Worm (Caenorhabditis elegans) whole organism, young adult: ENCODE measurements around the gene F49E10.4.

Experiments
- C17E4.6 ChIP-seq: fragments of 200-800 bp; sonication (Bioruptor generic); IDR thresholded peaks from 2 replicates; pipeline ENCODE4 v1.3.6; 2022; ENCODE audit warnings: missing genetic modification reagents, missing genetic modification characterization, missing compliant biosample characterization
- F33H1.4 ChIP-seq: fragments of 200-800 bp; sonication (Bioruptor generic); IDR thresholded peaks from 2 replicates; pipeline ENCODE4 v1.3.6; 2022; ENCODE audit warnings: missing genetic modification reagents, missing genetic modification characterization, missing compliant biosample characterization
- F49E8.2 ChIP-seq: sonication (generic microtip); optimal IDR thresholded peaks from 3 replicates; lab custom pipeline; 2017; ENCODE audit warnings: missing genetic modification characterization, mild to moderate bottlenecking, missing compliant biosample characterization, antibody characterized with exemption, moderate library complexity; ENCODE audit not compliant: insufficient read depth
- F57A8.1 ChIP-seq: fragments of 200-800 bp; sonication (Bioruptor generic); optimal IDR thresholded peaks from 2 replicates; lab custom pipeline; 2018; ENCODE audit warnings: mild to moderate bottlenecking, missing genetic modification characterization, moderate library complexity, missing compliant biosample characterization
- Y53F4B.3 ChIP-seq: fragments of 200-800 bp; sonication (Bioruptor generic); IDR thresholded peaks from 2 replicates; pipeline ENCODE4 v1.3.6; 2022; ENCODE audit warnings: missing genetic modification reagents, missing genetic modification characterization, missing compliant biosample characterization
- Y67H2A.10 ChIP-seq: fragments of 200-800 bp; sonication (Bioruptor generic); conservative IDR thresholded peaks from 2 replicates; pipeline ENCODE4 v1.3.6; 2022; ENCODE audit warnings: missing genetic modification reagents, missing genetic modification characterization, missing compliant biosample characterization
- Y95B8A.8 ChIP-seq: fragments of 200-800 bp; sonication (Bioruptor generic); IDR thresholded peaks from 2 replicates; pipeline ENCODE4 v1.3.6; 2022; ENCODE audit warnings: missing genetic modification reagents, missing genetic modification characterization, missing compliant biosample characterization
- ZK185.1 ChIP-seq: sonication (generic microtip); optimal IDR thresholded peaks from 2 replicates; lab custom pipeline; 2016; ENCODE audit warnings: mild to moderate bottlenecking, missing genetic modification characterization, missing compliant biosample characterization; ENCODE audit not compliant: poor library complexity, severe bottlenecking
- attf-6 ChIP-seq: fragments of 200-800 bp; sonication (Bioruptor generic); IDR thresholded peaks from 2 replicates; pipeline ENCODE4 v1.3.6; 2022; ENCODE audit warnings: missing genetic modification reagents, missing genetic modification characterization, missing compliant biosample characterization
- cebp-1 ChIP-seq, 2 experiments: fragments of 200-800 bp in 1 of 2; sonication (Bioruptor generic) in 1 of 2; sonication (generic microtip) in 1 of 2; IDR thresholded peaks in 1 of 2; optimal IDR thresholded peaks in 1 of 2; 2 replicates each; pipeline versions ENCODE4 v1.3.6 to Lab custom; 2017 to 2022; ENCODE audit warnings: missing compliant biosample characterization in 2 of 2, missing genetic modification characterization in 2 of 2, mild to moderate bottlenecking in 1 of 2, missing genetic modification reagents in 1 of 2, moderate library complexity in 1 of 2
- ceh-27 ChIP-seq: fragments of 200-800 bp; sonication (Bioruptor generic); optimal IDR thresholded peaks from 2 replicates; lab custom pipeline; 2018; ENCODE audit warnings: mild to moderate bottlenecking, missing genetic modification characterization, moderate library complexity, missing compliant biosample characterization
- ceh-40 ChIP-seq: fragments of 200-800 bp; sonication (Bioruptor generic); IDR thresholded peaks from 2 replicates; pipeline ENCODE4 v1.3.6; 2022; ENCODE audit warnings: missing genetic modification characterization, missing compliant biosample characterization
- ceh-79 ChIP-seq: sonication (generic microtip); optimal IDR thresholded peaks from 2 replicates; lab custom pipeline; 2017; ENCODE audit warnings: mild to moderate bottlenecking, missing genetic modification characterization, missing compliant biosample characterization
- ceh-91 ChIP-seq: fragments of 200-800 bp; sonication (Bioruptor generic); IDR thresholded peaks from 2 replicates; pipeline ENCODE4 v1.3.6; 2022; ENCODE audit warnings: missing genetic modification reagents, missing genetic modification characterization, missing compliant biosample characterization
- chd-7 ChIP-seq: sonication (generic microtip); optimal IDR thresholded peaks from 2 replicates; lab custom pipeline; 2016; ENCODE audit warnings: mild to moderate bottlenecking, missing genetic modification characterization, moderate library complexity, missing compliant biosample characterization
- dox-1 ChIP-seq: fragments of 200-800 bp; sonication (Bioruptor generic); IDR thresholded peaks from 2 replicates; pipeline ENCODE4 v1.3.6; 2022; ENCODE audit warnings: missing genetic modification reagents, missing genetic modification characterization, missing compliant biosample characterization
- dpl-1 ChIP-seq: fragments of 150-350 bp; optimal IDR thresholded peaks from 2 replicates; lab custom pipeline; 2014; ENCODE audit warnings: missing biosample characterization, missing genetic modification reagents, missing genetic modification characterization
- egrh-3 ChIP-seq: fragments of 200-800 bp; sonication (Bioruptor generic); IDR thresholded peaks from 2 replicates; pipeline ENCODE4 v1.3.6; 2022; ENCODE audit warnings: missing genetic modification reagents, missing genetic modification characterization, missing compliant biosample characterization
- ets-4 ChIP-seq: fragments of 200-800 bp; sonication (Bioruptor generic); optimal IDR thresholded peaks from 2 replicates; lab custom pipeline; 2018; ENCODE audit warnings: mild to moderate bottlenecking, missing genetic modification characterization, missing compliant biosample characterization
- hrde-1 ChIP-seq: sonication (generic microtip); optimal IDR thresholded peaks from 2 replicates; lab custom pipeline; 2016; ENCODE audit warnings: missing genetic modification characterization, mild to moderate bottlenecking, missing compliant biosample characterization, moderate library complexity, missing genotype, missing genetic modification reagents, borderline replicate concordance
- hsf-1 ChIP-seq: fragments of 200-800 bp; sonication (Bioruptor generic); IDR thresholded peaks from 2 replicates; pipeline ENCODE4 v1.3.6; 2022; ENCODE audit warnings: missing genetic modification reagents, missing genetic modification characterization, missing compliant biosample characterization
- let-526 ChIP-seq: fragments of 200-800 bp; sonication (Bioruptor generic); IDR thresholded peaks from 2 replicates; pipeline ENCODE4 v1.3.6; 2022; ENCODE audit warnings: missing genetic modification reagents, missing genetic modification characterization, missing compliant biosample characterization
- let-607 ChIP-seq, 2 experiments: fragments of 200-800 bp in 1 of 2; sonication (Bioruptor generic) in 1 of 2; sonication (generic microtip) in 1 of 2; optimal IDR thresholded peaks; 2 replicates each; lab custom pipeline; 2016 to 2018; ENCODE audit warnings: mild to moderate bottlenecking in 2 of 2, missing compliant biosample characterization in 2 of 2, missing genetic modification characterization in 2 of 2, moderate library complexity in 2 of 2, missing genotype in 1 of 2
- lin-40 ChIP-seq: sonication (generic microtip); optimal IDR thresholded peaks from 2 replicates; lab custom pipeline; 2016; ENCODE audit warnings: missing genetic modification characterization, mild to moderate bottlenecking, missing compliant biosample characterization, missing genotype, missing genetic modification reagents
- lin-54 ChIP-seq: fragments of 200-800 bp; sonication (Bioruptor generic); optimal IDR thresholded peaks from 2 replicates; lab custom pipeline; 2018; ENCODE audit warnings: mild to moderate bottlenecking, missing genetic modification characterization, missing compliant biosample characterization
- lsl-1 ChIP-seq: fragments of 200-800 bp; sonication (Bioruptor generic); optimal IDR thresholded peaks from 2 replicates; lab custom pipeline; 2018; ENCODE audit warnings: mild to moderate bottlenecking, missing genetic modification characterization, moderate library complexity, missing compliant biosample characterization
- madf-8 ChIP-seq: fragments of 200-800 bp; sonication (Bioruptor generic); conservative IDR thresholded peaks from 2 replicates; pipeline ENCODE4 v1.3.6; 2022; ENCODE audit warnings: missing genetic modification reagents, missing genetic modification characterization, missing compliant biosample characterization
- mes-4 ChIP-seq: sonication (generic microtip); optimal IDR thresholded peaks from 2 replicates; lab custom pipeline; 2016; ENCODE audit warnings: missing genotype, missing genetic modification characterization, missing compliant biosample characterization
- nfya-2 ChIP-seq: fragments of 200-800 bp; sonication (Bioruptor generic); IDR thresholded peaks from 2 replicates; pipeline ENCODE4 v1.3.6; 2022; ENCODE audit warnings: missing genetic modification reagents, missing genetic modification characterization, missing compliant biosample characterization
- nfyb-1 ChIP-seq: fragments of 200-800 bp; sonication (Bioruptor generic); IDR thresholded peaks from 2 replicates; pipeline ENCODE4 v1.3.6; 2022; ENCODE audit warnings: missing genetic modification reagents, missing genetic modification characterization, missing compliant biosample characterization
- nhr-120 ChIP-seq: fragments of 200-800 bp; sonication (Bioruptor generic); IDR thresholded peaks from 2 replicates; pipeline ENCODE4 v1.3.6; 2022; ENCODE audit warnings: missing genetic modification characterization, missing compliant biosample characterization
- nhr-80 ChIP-seq: sonication (generic microtip); optimal IDR thresholded peaks from 2 replicates; lab custom pipeline; 2016; ENCODE audit warnings: missing genetic modification characterization, missing compliant biosample characterization
- nhr-90 ChIP-seq: sonication (generic microtip); optimal IDR thresholded peaks from 2 replicates; lab custom pipeline; 2016; ENCODE audit warnings: missing genotype, mild to moderate bottlenecking, missing genetic modification characterization, missing compliant biosample characterization
- pha-4 ChIP-seq: fragments of 150-350 bp; sonication (generic microtip); optimal IDR thresholded peaks from 2 replicates; lab custom pipeline; 2014; ENCODE audit warnings: missing biosample characterization, missing genetic modification reagents, missing genetic modification characterization
- snpc-1.1 ChIP-seq: sonication (generic microtip); optimal IDR thresholded peaks from 2 replicates; lab custom pipeline; 2017; ENCODE audit warnings: missing genetic modification characterization, mild to moderate bottlenecking, missing compliant biosample characterization, antibody characterized with exemption, moderate library complexity, missing genotype, missing genetic modification reagents; ENCODE audit not compliant: insufficient read depth
- snpc-1.3 ChIP-seq: sonication (generic microtip); optimal IDR thresholded peaks from 2 replicates; lab custom pipeline; 2017; ENCODE audit warnings: missing genetic modification characterization, mild to moderate bottlenecking, missing compliant biosample characterization, antibody characterized with exemption, moderate library complexity, missing genotype, missing genetic modification reagents; ENCODE audit not compliant: insufficient read depth
- snpc-3.4 ChIP-seq: sonication (generic microtip); optimal IDR thresholded peaks from 2 replicates; lab custom pipeline; 2017; ENCODE audit warnings: missing genetic modification characterization, mild to moderate bottlenecking, missing compliant biosample characterization, antibody characterized with exemption, moderate library complexity, missing genotype, missing genetic modification reagents
- somi-1 ChIP-seq: fragments of 200-800 bp; sonication (Bioruptor generic); optimal IDR thresholded peaks from 2 replicates; lab custom pipeline; 2018; ENCODE audit warnings: mild to moderate bottlenecking, missing genetic modification characterization, missing compliant biosample characterization
- sptf-2 ChIP-seq: fragments of 200-800 bp; sonication (Bioruptor generic); optimal IDR thresholded peaks from 2 replicates; lab custom pipeline; 2018; ENCODE audit warnings: mild to moderate bottlenecking, missing genetic modification characterization, missing compliant biosample characterization
- zfh-2 ChIP-seq: fragments of 200-800 bp; sonication (Bioruptor generic); conservative IDR thresholded peaks from 2 replicates; pipeline ENCODE4 v1.3.6; 2022; ENCODE audit warnings: missing genetic modification reagents, missing genetic modification characterization, missing compliant biosample characterization
- zim-3 ChIP-seq: sonication (generic microtip); optimal IDR thresholded peaks from 2 replicates; lab custom pipeline; 2017; ENCODE audit warnings: mild to moderate bottlenecking, missing genetic modification characterization, moderate library complexity, missing compliant biosample characterization
- ztf-22 ChIP-seq: fragments of 200-800 bp; sonication (Bioruptor generic); optimal IDR thresholded peaks from 2 replicates; lab custom pipeline; 2018; ENCODE audit warnings: mild to moderate bottlenecking, missing genetic modification characterization, moderate library complexity, missing compliant biosample characterization
- ztf-28 ChIP-seq: fragments of 200-800 bp; sonication (Bioruptor generic); IDR thresholded peaks from 2 replicates; pipeline ENCODE4 v1.3.6; 2022; ENCODE audit warnings: missing genetic modification reagents, missing genetic modification characterization, missing compliant biosample characterization

F49E10.4 gene

DNA sequence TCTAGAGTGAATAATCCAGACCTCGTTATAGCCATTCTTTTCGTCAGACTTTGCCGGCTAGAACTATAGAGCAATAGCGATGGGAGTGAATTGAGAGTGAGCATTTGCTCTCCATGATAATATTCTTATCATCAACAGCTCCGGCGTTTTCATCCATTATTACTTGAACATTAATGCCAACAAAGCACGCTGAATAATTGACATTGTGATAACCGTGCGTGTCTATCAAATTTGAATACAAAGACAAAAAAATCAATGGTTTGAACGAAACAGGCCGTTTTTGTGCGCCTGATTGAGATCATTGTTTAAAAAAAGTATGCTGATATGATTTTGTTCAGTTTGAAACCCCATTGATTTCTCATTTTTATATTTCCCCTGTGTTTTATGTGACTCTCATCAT, 36.0 kb upstream of the F49E10.4 start, which contains the start of gene dct-11:
dct-11 (minus strand) TSS at position 136 of the 400 bp plus-strand sequence.
- TF ChIP-seq lsl-1 (no peak), dox-1 (GFP tag; lab: Robert Waterston, UW) (peak; percentile 32; the same call in 1 of the 2 replicates), Y53F4B.3 (GFP tag; lab: Robert Waterston, UW) (no peak), pha-4 (peak; percentile 39), attf-6 (GFP tag; lab: Robert Waterston, UW) (no peak), nhr-80 (peak; percentile 94), snpc-3.4 (tag; lab: Kevin White, UChicago) (no peak), zfh-2 (GFP tag; lab: Robert Waterston, UW) (no peak), dpl-1 (GFP tag; lab: Kevin White, UChicago) (no peak), ceh-79 (no peak), Y67H2A.10 (GFP tag; lab: Robert Waterston, UW) (no peak), let-607 (tag; optimal IDR thresholded peaks at IDR 0.05; lab: Kevin White, UChicago) (peak; percentile 93 to 95), ets-4 (GFP tag; lab: Kevin White, UChicago) (peak; percentile 6), ceh-40 (GFP tag; lab: Robert Waterston, UW) (no peak), nfyb-1 (GFP tag; lab: Robert Waterston, UW) (no peak), ztf-22 (GFP tag; lab: Kevin White, UChicago) (peak; percentile 23), madf-8 (GFP tag; lab: Robert Waterston, UW) (no peak), lin-54 (GFP tag; lab: Kevin White, UChicago) (no peak), cebp-1 (GFP tag; IDR thresholded peaks at IDR 0.05; lab: Robert Waterston, UW) (no peak), cebp-1 (tag; optimal IDR thresholded peaks at IDR 0.05; lab: Kevin White, UChicago) (peak; percentile 42), sptf-2 (GFP tag; lab: Kevin White, UChicago) (no peak), ceh-91 (GFP tag; lab: Robert Waterston, UW) (no peak)

DNA sequence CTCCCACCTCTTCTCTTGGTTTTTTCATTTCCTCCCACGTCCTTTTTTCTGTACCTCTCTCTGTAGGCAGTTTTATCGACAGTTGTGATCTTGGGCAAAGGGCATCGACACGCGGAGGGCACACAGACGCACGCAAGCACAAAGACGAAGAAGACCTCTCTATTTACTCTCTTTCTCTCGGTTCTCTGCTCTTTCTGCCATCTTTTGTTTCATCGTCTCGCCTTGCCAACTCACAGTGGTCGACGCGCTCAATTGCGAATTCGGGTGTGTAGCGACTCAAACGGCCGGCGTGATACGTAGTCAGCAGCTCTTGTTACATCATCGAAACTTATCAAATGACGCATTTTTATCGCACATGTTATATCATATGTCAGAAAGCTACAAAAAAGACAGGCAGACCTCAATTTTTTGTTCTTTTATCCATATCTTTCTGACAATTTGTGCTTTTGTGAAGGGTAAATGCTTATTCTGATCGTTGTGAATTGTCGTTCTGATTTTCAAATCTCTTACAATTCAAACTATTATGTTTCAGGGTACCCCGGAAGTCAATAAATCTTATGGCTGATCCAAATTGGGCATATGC, 34.5 kb upstream of the F49E10.4 start, which contains the start of gene puf-9:
puf-9 (plus strand) TSS at position 533 of the 583 bp plus-strand sequence.
- TF ChIP-seq Y95B8A.8: peak; percentile 84; the same call in 1 of the 2 replicates
- peak; percentile 95 for TF ChIP-seq nhr-90 (tag; lab: Kevin White, UChicago)
- peak; percentile 43 for TF ChIP-seq ceh-79
- TF ChIP-seq somi-1: peak; percentile 99
- no peak for TF ChIP-seq snpc-1.3 (tag; lab: Kevin White, UChicago)
- peak; percentile 99 for TF ChIP-seq ceh-27 (GFP tag; lab: Kevin White, UChicago)
- no peak for TF ChIP-seq snpc-1.1 (tag; lab: Kevin White, UChicago)
- TF ChIP-seq nhr-120 (GFP tag; lab: Robert Waterston, UW): 0 out of 2 replicates have a peak, but pooled peaks have one; percentile 25
- no peak for TF ChIP-seq nfya-2 (GFP tag; lab: Robert Waterston, UW)
- no peak for TF ChIP-seq F57A8.1 (GFP tag; lab: Kevin White, UChicago)
- TF ChIP-seq mes-4: no peak
- TF ChIP-seq pha-4: peak; percentile 98
- no peak for TF ChIP-seq snpc-3.4 (tag; lab: Kevin White, UChicago)
- TF ChIP-seq madf-8 (GFP tag; lab: Robert Waterston, UW): no peak
- peak; percentile 74; the same call in 1 of the 2 replicates for TF ChIP-seq egrh-3 (GFP tag; lab: Robert Waterston, UW)
- TF ChIP-seq ZK185.1: peak; percentile 61
- peak; percentile 90 for TF ChIP-seq let-526
- peak; percentile 59 for TF ChIP-seq F33H1.4 (GFP tag; lab: Robert Waterston, UW)
- TF ChIP-seq F49E8.2 (tag; lab: Kevin White, UChicago): no peak
- TF ChIP-seq nhr-80: peak; percentile 100
- TF ChIP-seq chd-7 (tag; lab: Kevin White, UChicago): peak; percentile 98
- no peak for TF ChIP-seq ztf-28
- no peak for TF ChIP-seq hsf-1
- TF ChIP-seq ets-4 (GFP tag; lab: Kevin White, UChicago): peak; percentile 89
- TF ChIP-seq C17E4.6 (GFP tag; lab: Robert Waterston, UW): peak; percentile 87
- TF ChIP-seq lin-40 (tag; lab: Kevin White, UChicago): peak; percentile 99
- TF ChIP-seq hrde-1 (tag; lab: Kevin White, UChicago): no peak
- peak; percentile 58 for TF ChIP-seq zim-3 (tag; lab: Kevin White, UChicago)
